Worm (Caenorhabditis elegans) whole organism, L4 larva: ENCODE results near the gene T04F3.1.

ENCODE experiments used
- D1046.2 ChIP-seq: fragments of 200-800 bp; sonication (Bioruptor generic); IDR thresholded peaks from 2 replicates; pipeline ENCODE4 v1.3.6; 2022; ENCODE audit warnings: missing genetic modification characterization, missing compliant biosample characterization
- F44E2.7 ChIP-seq: fragments of 200-800 bp; sonication (Bioruptor generic); IDR thresholded peaks from 2 replicates; pipeline ENCODE4 v2.1.2; 2022; ENCODE audit warnings: missing genetic modification characterization, missing compliant biosample characterization
- F49E8.2 ChIP-seq: sonication (generic microtip); optimal IDR thresholded peaks from 2 replicates; lab custom pipeline; 2016; ENCODE audit warnings: missing compliant biosample characterization, mild to moderate bottlenecking, missing genetic modification characterization, borderline replicate concordance
- R02D3.7 ChIP-seq: fragments of 150-350 bp; sonication (generic microtip); optimal IDR thresholded peaks from 3 replicates; lab custom pipeline; 2014; ENCODE audit warnings: missing biosample characterization, missing genetic modification characterization
- T20F7.1 ChIP-seq: fragments of 200-800 bp; sonication (Bioruptor generic); optimal IDR thresholded peaks from 2 replicates; lab custom pipeline; 2018; ENCODE audit warnings: mild to moderate bottlenecking, missing genetic modification characterization, missing compliant biosample characterization
- Y105C5A.15 ChIP-seq: fragments of 200-800 bp; sonication (Bioruptor generic); IDR thresholded peaks from 2 replicates; pipeline ENCODE4 v1.3.6; 2022; ENCODE audit warnings: missing genetic modification characterization, missing compliant biosample characterization
- Y48G9A.11 ChIP-seq: fragments of 200-800 bp; sonication (Bioruptor generic); IDR thresholded peaks from 2 replicates; pipeline ENCODE4 v1.3.6; 2022; ENCODE audit warnings: missing genetic modification reagents, missing genetic modification characterization, missing compliant biosample characterization
- Y5F2A.4 ChIP-seq: fragments of 200-800 bp; sonication (Bioruptor generic); optimal IDR thresholded peaks from 2 replicates; lab custom pipeline; 2018; ENCODE audit warnings: mild to moderate bottlenecking, missing genetic modification characterization, missing compliant biosample characterization
- ZK546.5 ChIP-seq, 2 experiments: sonication (generic microtip); optimal IDR thresholded peaks; 2 replicates each; lab custom pipeline; 2017; ENCODE audit warnings: missing biosample characterization in 2 of 2, missing genetic modification characterization in 2 of 2
- aha-1 ChIP-seq: fragments of 150-350 bp; peaks from one replicate; lab custom pipeline; 2014; ENCODE audit warnings: missing biosample characterization, missing genetic modification characterization
- arid-1 ChIP-seq: fragments of 200-800 bp; sonication (Bioruptor generic); conservative IDR thresholded peaks from 2 replicates; pipeline ENCODE4 v1.3.6; 2022; ENCODE audit warnings: missing genetic modification reagents, missing genetic modification characterization, missing compliant biosample characterization
- ceh-32 ChIP-seq: sonication (generic microtip); optimal IDR thresholded peaks from 2 replicates; lab custom pipeline; 2016; ENCODE audit warnings: mild to moderate bottlenecking, missing genetic modification characterization, missing compliant biosample characterization; ENCODE audit not compliant: poor library complexity
- ctbp-1 ChIP-seq: fragments of 200-800 bp; sonication (Bioruptor generic); IDR thresholded peaks from 2 replicates; pipeline ENCODE4 v1.3.6; 2022; ENCODE audit warnings: missing genetic modification reagents, missing genetic modification characterization, missing compliant biosample characterization
- daf-16 ChIP-seq, 3 experiments: sonication (generic microtip); optimal IDR thresholded peaks; 2 replicates each; lab custom pipeline; 2016 to 2017; ENCODE audit warnings: missing genetic modification characterization in 3 of 3, missing genetic modification reagents in 3 of 3, mild to moderate bottlenecking in 2 of 3, missing compliant biosample characterization in 2 of 3, missing biosample characterization in 1 of 3, moderate library complexity in 1 of 3
- dmd-6 ChIP-seq: fragments of 200-800 bp; sonication (Bioruptor generic); IDR thresholded peaks from 2 replicates; pipeline ENCODE4 v1.3.6; 2022; ENCODE audit warnings: missing genetic modification reagents, missing genetic modification characterization, missing compliant biosample characterization
- dmd-8 ChIP-seq: fragments of 200-800 bp; sonication (Bioruptor generic); IDR thresholded peaks from 2 replicates; pipeline ENCODE4 v1.3.6; 2022; ENCODE audit warnings: missing genetic modification characterization, missing compliant biosample characterization
- dpl-1 ChIP-seq: fragments of 150-350 bp; optimal IDR thresholded peaks from 2 replicates; lab custom pipeline; 2014; ENCODE audit warnings: missing biosample characterization, missing genetic modification reagents, missing genetic modification characterization
- egl-43 ChIP-seq: fragments of 200-800 bp; sonication (Bioruptor generic); IDR thresholded peaks from 2 replicates; pipeline ENCODE4 v1.3.6; 2022; ENCODE audit warnings: missing genetic modification reagents, missing genetic modification characterization, missing compliant biosample characterization
- fkh-10 ChIP-seq: fragments of 150-350 bp; optimal IDR thresholded peaks from 2 replicates; lab custom pipeline; 2014; ENCODE audit warnings: missing biosample characterization, missing genetic modification reagents, missing genetic modification characterization
- fos-1 ChIP-seq: fragments of 150-350 bp; optimal IDR thresholded peaks from 2 replicates; lab custom pipeline; 2014; ENCODE audit warnings: missing biosample characterization, missing genetic modification characterization
- hlh-30 ChIP-seq: sonication (generic microtip); optimal IDR thresholded peaks from 2 replicates; lab custom pipeline; 2017; ENCODE audit warnings: antibody characterized with exemption, mild to moderate bottlenecking, missing genetic modification characterization, missing compliant biosample characterization; ENCODE audit not compliant: insufficient read depth
- hmg-1.1 ChIP-seq: fragments of 200-800 bp; sonication (Bioruptor generic); IDR thresholded peaks from 2 replicates; pipeline ENCODE4 v1.3.6; 2022; ENCODE audit warnings: missing genetic modification reagents, missing genetic modification characterization, missing compliant biosample characterization
- lin-38 ChIP-seq: fragments of 200-800 bp; sonication (Bioruptor generic); IDR thresholded peaks from 2 replicates; pipeline ENCODE4 v1.3.6; 2022; ENCODE audit warnings: missing genetic modification reagents, missing genetic modification characterization, missing compliant biosample characterization
- mxl-3 ChIP-seq: fragments of 200-800 bp; sonication (Bioruptor generic); optimal IDR thresholded peaks from 2 replicates; lab custom pipeline; 2018; ENCODE audit warnings: mild to moderate bottlenecking, missing genetic modification characterization, missing compliant biosample characterization
- nhr-10 ChIP-seq: fragments of 150-350 bp; optimal IDR thresholded peaks from 2 replicates; lab custom pipeline; 2014; ENCODE audit warnings: missing biosample characterization, missing genetic modification characterization
- nhr-111 ChIP-seq: fragments of 200-800 bp; sonication (Bioruptor generic); optimal IDR thresholded peaks from 2 replicates; lab custom pipeline; 2018; ENCODE audit warnings: mild to moderate bottlenecking, missing genetic modification characterization, missing compliant biosample characterization
- nhr-25 ChIP-seq: sonication (generic microtip); optimal IDR thresholded peaks from 2 replicates; lab custom pipeline; 2017; ENCODE audit warnings: missing genetic modification characterization, mild to moderate bottlenecking, missing compliant biosample characterization, antibody characterized with exemption, moderate library complexity, borderline replicate concordance; ENCODE audit not compliant: insufficient read depth
- nhr-28 ChIP-seq: fragments of 150-350 bp; optimal IDR thresholded peaks from 2 replicates; lab custom pipeline; 2014; ENCODE audit warnings: missing biosample characterization, missing genetic modification characterization
- nhr-6 ChIP-seq: fragments of 150-350 bp; optimal IDR thresholded peaks from 2 replicates; lab custom pipeline; 2014; ENCODE audit warnings: missing biosample characterization, missing genetic modification characterization
- nhr-77 ChIP-seq: fragments of 150-350 bp; optimal IDR thresholded peaks from 2 replicates; lab custom pipeline; 2014; ENCODE audit warnings: missing biosample characterization, missing genetic modification characterization
- pha-4 ChIP-seq, 2 experiments: fragments of 150-350 bp in 1 of 2; fragments of 200-800 bp in 1 of 2; sonication (Bioruptor generic) in 1 of 2; IDR thresholded peaks in 1 of 2; optimal IDR thresholded peaks in 1 of 2; 2 replicates each; pipeline versions ENCODE4 v1.3.6 to Lab custom; 2014 to 2022; ENCODE audit warnings: missing genetic modification characterization in 2 of 2, missing genetic modification reagents in 2 of 2, missing biosample characterization in 1 of 2, missing compliant biosample characterization in 1 of 2
- pqm-1 ChIP-seq: sonication (generic microtip); optimal IDR thresholded peaks from 2 replicates; lab custom pipeline; 2017; ENCODE audit warnings: missing biosample characterization, missing genetic modification characterization
- rbr-2 ChIP-seq: sonication (generic microtip); optimal IDR thresholded peaks from 2 replicates; lab custom pipeline; 2016; ENCODE audit warnings: missing genotype, missing genetic modification characterization, missing compliant biosample characterization
- unc-130 ChIP-seq: sonication (generic microtip); optimal IDR thresholded peaks from 2 replicates; lab custom pipeline; 2016; ENCODE audit warnings: missing genetic modification reagents, missing genetic modification characterization, missing compliant biosample characterization
- unc-62 ChIP-seq, 3 experiments: fragments of 150-350 bp in 1 of 3; sonication (generic microtip); optimal IDR thresholded peaks in 2 of 3; peaks in 1 of 3; 1 replicate in 1 of 3; 2 replicates in 2 of 3; lab custom pipeline; 2014 to 2017; ENCODE audit warnings: missing biosample characterization in 3 of 3, missing genetic modification characterization in 3 of 3, missing genetic modification reagents in 3 of 3, missing genotype in 1 of 3
- zfp-3 ChIP-seq: fragments of 200-800 bp; sonication (Bioruptor generic); conservative IDR thresholded peaks from 2 replicates; pipeline ENCODE4 v1.3.6; 2022; ENCODE audit warnings: missing genetic modification reagents, missing genetic modification characterization, missing compliant biosample characterization

T04F3.1 gene

ce11 chrV:11730060-11730459 is 9.8 kb upstream of the T04F3.1 start, which contains the start of gene rhr-2:
Gene rhr-2 (minus strand): TSS chrV:11730160.
- no peak for TF ChIP-seq ctbp-1 (GFP tag; lab: Robert Waterston, UW)
- no peak for TF ChIP-seq nhr-25 (tag; lab: Kevin White, UChicago)
- TF ChIP-seq unc-130 (GFP tag; lab: Kevin White, UChicago): no peak

ce11 chrV:11732049-11732448 is 7.8 kb upstream of the T04F3.1 start:
- TF ChIP-seq mxl-3 (GFP tag; lab: Kevin White, UChicago): no peak
- peak in 1 of 2 experiments; percentile 32 for TF ChIP-seq unc-62 (GFP tag; optimal IDR thresholded peaks at IDR 0.05 in 1 of 2; lab: Kevin White, UChicago)
- TF ChIP-seq unc-62 (tag; optimal IDR thresholded peaks at IDR 0.05; lab: Kevin White, UChicago): no peak
- TF ChIP-seq aha-1 (tag; lab: Kevin White, UChicago): peak; percentile 91

- TF ChIP-seq egl-43 (GFP tag; lab: Robert Waterston, UW) (no peak), D1046.2 (GFP tag; lab: Robert Waterston, UW) (no peak), R02D3.7 (no peak), nhr-28 (tag; lab: Kevin White, UChicago) (peak; percentile 19), fos-1 (tag; lab: Kevin White, UChicago) (no peak), lin-38 (GFP tag; lab: Robert Waterston, UW) (peak; percentile 91), nhr-10 (no peak), dmd-6 (no peak), pha-4 (GFP tag; IDR thresholded peaks at IDR 0.05; lab: Robert Waterston, UW) (no peak), pha-4 (tag; optimal IDR thresholded peaks at IDR 0.05; lab: Kevin White, UChicago) (peak; percentile 67), nhr-111 (no peak), T20F7.1 (peak; percentile 41), zfp-3 (GFP tag; lab: Robert Waterston, UW) (no peak), daf-16 (GFP tag; optimal IDR thresholded peaks at IDR 0.05; lab: Kevin White, UChicago) (no peak), daf-16 (tag; optimal IDR thresholded peaks at IDR 0.05; lab: Kevin White, UChicago) (no peak), nhr-77 (no peak), fkh-10 (no peak), rbr-2 (tag; lab: Kevin White, UChicago) (peak; percentile 36), dpl-1 (GFP tag; lab: Kevin White, UChicago) (peak; percentile 94), nhr-6 (tag; lab: Kevin White, UChicago) (peak; percentile 34)
Measured at ce11 chrV:11733460-11733859, 6.4 kb upstream of the T04F3.1 start, which contains the start of gene npp-22. Gene npp-22 (minus strand): TSS chrV:11733472.

ce11 chrV:11736896-11737295 is 3.0 kb upstream of the T04F3.1 start, which contains the start of gene spe-42:
Gene spe-42 (minus strand): TSS chrV:11736996.
- TF ChIP-seq Y48G9A.11 (GFP tag; lab: Robert Waterston, UW) (no peak), F44E2.7 (no peak), hlh-30 (tag; lab: Kevin White, UChicago) (no peak), ceh-32 (tag; lab: Kevin White, UChicago) (no peak), ZK546.5 (tag; optimal IDR thresholded peaks at IDR 0.05; lab: Kevin White, UChicago) (no peak), Y105C5A.15 (GFP tag; lab: Robert Waterston, UW) (no peak), F49E8.2 (tag; lab: Kevin White, UChicago) (no peak)

ce11 chrV:11737333-11737732 is 2.5 kb upstream of the T04F3.1 start:
- no peak for TF ChIP-seq egl-43 (GFP tag; lab: Robert Waterston, UW)
- no peak for TF ChIP-seq pqm-1 (tag; lab: Kevin White, UChicago)
- TF ChIP-seq arid-1 (GFP tag; lab: Robert Waterston, UW): no peak
- no peak for TF ChIP-seq hmg-1.1 (GFP tag; lab: Robert Waterston, UW)
- no peak for TF ChIP-seq dmd-8 (GFP tag; lab: Robert Waterston, UW)
- TF ChIP-seq Y5F2A.4 (GFP tag; lab: Kevin White, UChicago): no peak
- TF ChIP-seq, all 104 proteins: peak for 0
